Worm (Caenorhabditis elegans) whole organism, L2 larva: ENCODE measurements around the gene pgp-11.

Experiments used
- R02D3.7 ChIP-seq: fragments of 150-350 bp; optimal IDR thresholded peaks from 2 replicates; lab custom pipeline; 2014; ENCODE audit warnings: missing biosample characterization, missing genetic modification characterization
- ZK546.5 ChIP-seq: sonication (generic microtip); optimal IDR thresholded peaks from 2 replicates; lab custom pipeline; 2017; ENCODE audit warnings: missing biosample characterization, missing genetic modification characterization
- crh-2 ChIP-seq: sonication (generic microtip); optimal IDR thresholded peaks from 2 replicates; lab custom pipeline; 2017; ENCODE audit warnings: missing biosample characterization, missing genetic modification characterization
- elt-1 ChIP-seq: fragments of 150-350 bp; optimal IDR thresholded peaks from 2 replicates; lab custom pipeline; 2014; ENCODE audit warnings: missing biosample characterization, missing genetic modification characterization
- elt-3 ChIP-seq: sonication (generic microtip); optimal IDR thresholded peaks from 2 replicates; lab custom pipeline; 2017; ENCODE audit warnings: missing biosample characterization, missing genetic modification characterization
- fos-1 ChIP-seq: fragments of 150-350 bp; optimal IDR thresholded peaks from 2 replicates; lab custom pipeline; 2014; ENCODE audit warnings: missing biosample characterization, missing genetic modification characterization
- snpc-4 ChIP-seq: fragments of 150-350 bp; optimal IDR thresholded peaks from 2 replicates; lab custom pipeline; 2014; ENCODE audit warnings: missing biosample characterization, missing genetic modification characterization
- unc-39 ChIP-seq: fragments of 150-350 bp; optimal IDR thresholded peaks from 2 replicates; lab custom pipeline; 2014; ENCODE audit warnings: missing biosample characterization, missing genetic modification characterization
- zag-1 ChIP-seq: fragments of 150-350 bp; optimal IDR thresholded peaks from 2 replicates; lab custom pipeline; 2014; ENCODE audit warnings: missing biosample characterization, missing genetic modification characterization

ce11 chrII:7985029-7985428 lies 19.0 kb downstream of the pgp-11 start:
- no peak for TF ChIP-seq fos-1
- TF ChIP-seq unc-39: no peak
- TF ChIP-seq elt-3: no peak
- TF ChIP-seq snpc-4 (tag; lab: Kevin White, UChicago): no peak
- TF ChIP-seq R02D3.7 (tag; lab: Kevin White, UChicago): no peak
- TF ChIP-seq crh-2 (tag; lab: Kevin White, UChicago): no peak
- no peak for TF ChIP-seq elt-1 (tag; lab: Kevin White, UChicago)
- no peak for TF ChIP-seq ZK546.5 (tag; lab: Kevin White, UChicago)
- no peak for TF ChIP-seq zag-1 (tag; lab: Kevin White, UChicago)
